Worm (Caenorhabditis elegans): ENCODE results near the gene C28H8.7.

C28H8.7 gene

DNA sequence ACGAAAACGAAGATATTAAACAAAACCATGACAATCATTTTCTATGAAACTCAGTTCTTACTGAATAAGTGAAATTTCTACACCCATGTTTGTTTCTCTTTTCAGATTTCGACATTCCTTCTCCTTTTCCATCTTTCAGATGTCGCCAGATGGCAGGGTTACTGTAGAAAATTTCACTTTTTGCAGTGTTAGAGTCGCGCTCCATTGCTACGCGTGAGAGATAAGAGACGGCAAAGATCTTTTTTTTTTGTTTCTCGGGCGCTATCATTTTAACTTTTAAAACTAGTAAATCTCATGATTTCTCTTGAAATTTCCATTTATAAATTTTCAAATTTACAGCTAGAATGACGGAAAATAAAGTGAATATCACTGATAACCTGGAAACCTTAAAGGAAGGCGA, 8.6 kb downstream of the C28H8.7 start, which contains the start of the genes mig-21 and F01F1.2:
Gene mig-21, minus strand, starts transcription at position 166 of the 400 bp plus-strand sequence.
Gene F01F1.2, plus strand, starts transcription at position 340 of the 400 bp plus-strand sequence.
- no peak for TF ChIP-seq mxl-2 (GFP tag; conservative IDR thresholded peaks at IDR 0.05)
- TF ChIP-seq lsy-2 (tag; optimal IDR thresholded peaks at IDR 0.05) = peak in 1 of 2 experiments; percentile 75
- peak; percentile 49; the same call in 1 of the 2 replicates for TF ChIP-seq lin-38 (GFP tag; IDR thresholded peaks at IDR 0.05)
- peak; percentile 31 for TF ChIP-seq mes-2 (tag; optimal IDR thresholded peaks at IDR 0.05; ENCODE audit: poor library complexity, severe bottlenecking)
- TF ChIP-seq nhr-111 (GFP tag; optimal IDR thresholded peaks at IDR 0.05) = no peak

DNA sequence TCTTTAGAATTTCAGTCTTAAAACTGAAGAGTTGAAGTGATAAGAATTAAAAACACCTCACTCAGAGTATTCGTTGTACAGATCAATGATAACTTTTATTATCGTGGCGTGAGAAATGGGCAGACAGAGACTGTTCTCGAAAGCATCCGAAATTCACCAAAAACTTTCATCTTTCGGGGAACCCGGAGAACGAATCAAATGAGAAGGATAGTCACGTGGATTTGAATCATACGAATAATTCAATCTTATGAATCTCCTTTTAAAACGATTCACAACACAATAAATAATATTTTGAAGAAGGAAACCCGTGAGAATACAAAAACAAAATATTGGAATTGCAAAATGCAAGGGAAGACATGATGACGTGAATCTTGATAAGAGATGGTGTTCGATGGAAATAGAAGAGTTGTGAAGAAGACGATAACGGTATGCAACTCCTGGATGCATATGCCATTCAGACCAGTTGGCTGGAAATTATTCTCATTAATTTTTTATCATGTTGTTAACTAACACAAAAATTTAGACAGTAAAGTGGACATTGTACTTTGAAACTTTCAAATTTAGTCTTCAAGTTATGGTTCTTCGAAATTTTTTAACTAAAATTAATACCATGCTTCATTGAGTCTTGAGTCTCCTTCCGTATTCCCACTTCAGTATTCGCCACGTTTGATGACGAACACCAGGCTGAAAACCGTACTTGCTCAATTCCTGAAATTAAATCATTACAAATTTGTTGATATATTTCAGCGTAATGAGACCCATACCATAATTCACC, 9.7 kb downstream of the C28H8.7 start:
- TF ChIP-seq ama-1 (optimal IDR thresholded peaks at IDR 0.05) = no peak
- no peak for TF ChIP-seq zip-11 (GFP tag; IDR thresholded peaks at IDR 0.05)
- TF ChIP-seq daf-19 (GFP tag; conservative IDR thresholded peaks at IDR 0.05) = no peak
- TF ChIP-seq set-16 (GFP tag; IDR thresholded peaks at IDR 0.05) = no peak
- TF ChIP-seq cey-2 (tag; optimal IDR thresholded peaks at IDR 0.05; ENCODE audit: borderline replicate concordance, insufficient read depth) = no peak
- peak; percentile 96 for TF ChIP-seq mdt-29 (GFP tag; IDR thresholded peaks at IDR 0.05)
- no peak for TF ChIP-seq T20F7.1 (GFP tag; optimal IDR thresholded peaks at IDR 0.05)
- no peak for TF ChIP-seq unc-39 (tag; optimal IDR thresholded peaks at IDR 0.05)
- no peak for TF ChIP-seq tag-97 (GFP tag; IDR thresholded peaks at IDR 0.05)
- no peak for TF ChIP-seq ceh-82 (tag; optimal IDR thresholded peaks at IDR 0.05)
- TF ChIP-seq daf-12 (tag; optimal IDR thresholded peaks at IDR 0.05) = no peak
- TF ChIP-seq madf-5 (GFP tag; IDR thresholded peaks at IDR 0.05) = no peak
- TF ChIP-seq pha-4 (GFP tag; IDR thresholded peaks at IDR 0.05) = no peak
- no peak for TF ChIP-seq pha-4 (tag; optimal IDR thresholded peaks at IDR 0.05)
- TF ChIP-seq ztf-7 (tag; optimal IDR thresholded peaks at IDR 0.05) = no peak
- TF ChIP-seq dmd-8 (GFP tag; IDR thresholded peaks at IDR 0.05) = no peak
- TF ChIP-seq Y48G9A.11 (GFP tag; IDR thresholded peaks at IDR 0.05) = no peak
- no peak for TF ChIP-seq nhr-76 (tag; optimal IDR thresholded peaks at IDR 0.05)
- no peak for TF ChIP-seq D1046.2 (GFP tag; IDR thresholded peaks at IDR 0.05)
- TF ChIP-seq dpl-1 (GFP tag; optimal IDR thresholded peaks at IDR 0.05) = no peak
- TF ChIP-seq pqm-1 (tag; optimal IDR thresholded peaks at IDR 0.05) = no peak
- no peak for TF ChIP-seq daf-8 (GFP tag; IDR thresholded peaks at IDR 0.05)
- TF ChIP-seq unc-62 (GFP tag; optimal IDR thresholded peaks at IDR 0.05 in 1 of 2) = peak in 1 of 2 experiments; percentile 72
- TF ChIP-seq unc-62 (tag; optimal IDR thresholded peaks at IDR 0.05) = no peak
- TF ChIP-seq unc-130 (GFP tag; optimal IDR thresholded peaks at IDR 0.05) = no peak
- no peak for TF ChIP-seq F26F4.8 (GFP tag; conservative IDR thresholded peaks at IDR 0.05)
- TF ChIP-seq ceh-62 (tag; optimal IDR thresholded peaks at IDR 0.05) = no peak
- TF ChIP-seq hlh-11 (tag; optimal IDR thresholded peaks at IDR 0.05) = peak; percentile 65
- no peak for TF ChIP-seq zfp-2 (tag; optimal IDR thresholded peaks at IDR 0.05)
- no peak for TF ChIP-seq fos-1 (tag; optimal IDR thresholded peaks at IDR 0.05)
- peak; percentile 34 for TF ChIP-seq mep-1 (tag; optimal IDR thresholded peaks at IDR 0.05)
- no peak for TF ChIP-seq ZK337.2 (GFP tag; IDR thresholded peaks at IDR 0.05)
- TF ChIP-seq zag-1 (tag; optimal IDR thresholded peaks at IDR 0.05) = no peak
- no peak for TF ChIP-seq nhr-42 (GFP tag; IDR thresholded peaks at IDR 0.05)
- no peak for TF ChIP-seq vab-7 (GFP tag; IDR thresholded peaks at IDR 0.05)
- no peak for TF ChIP-seq lin-15B (tag; optimal IDR thresholded peaks at IDR 0.05)
- TF ChIP-seq lir-3 (tag; optimal IDR thresholded peaks at IDR 0.05) = no peak
- TF ChIP-seq Y75B8A.6 (GFP tag; IDR thresholded peaks at IDR 0.05) = no peak
- TF ChIP-seq lin-13 (GFP tag; optimal IDR thresholded peaks at IDR 0.05) = no peak
- TF ChIP-seq lin-39 (tag; optimal IDR thresholded peaks at IDR 0.05) = no peak
- no peak for TF ChIP-seq spr-1 (tag; optimal IDR thresholded peaks at IDR 0.05)
- TF ChIP-seq egl-27 (tag; optimal IDR thresholded peaks at IDR 0.05) = no peak
- TF ChIP-seq ceh-20 (GFP tag; IDR thresholded peaks at IDR 0.05) = no peak
- no peak for TF ChIP-seq snpc-1.2 (GFP tag; IDR thresholded peaks at IDR 0.05)
- TF ChIP-seq lin-38 (GFP tag; IDR thresholded peaks at IDR 0.05) = no peak
- peak; percentile 57 for TF ChIP-seq dmd-6 (GFP tag; IDR thresholded peaks at IDR 0.05)

Measured in whole organism, L4 larva.